Worm (Caenorhabditis elegans) whole organism, late embryonic: ENCODE data around the gene Y53G8AM.8.

Experiments
- Y22D7AL.16 ChIP-seq: sonication (generic microtip); optimal IDR thresholded peaks from 2 replicates; lab custom pipeline; 2016; ENCODE audit warnings: missing genetic modification characterization, missing compliant biosample characterization
- ama-1 ChIP-seq: fragments of 150-350 bp; optimal IDR thresholded peaks from 2 replicates; lab custom pipeline; 2014
- ceh-30 ChIP-seq: fragments of 150-350 bp; optimal IDR thresholded peaks from 2 replicates; lab custom pipeline; 2014; ENCODE audit warnings: missing biosample characterization, missing genetic modification characterization
- ceh-48 ChIP-seq: sonication (generic microtip); optimal IDR thresholded peaks from 2 replicates; lab custom pipeline; 2016; ENCODE audit warnings: missing genetic modification characterization, inconsistent platforms, missing compliant biosample characterization
- ceh-9 ChIP-seq: sonication (generic microtip); optimal IDR thresholded peaks from 2 replicates; lab custom pipeline; 2016; ENCODE audit warnings: mild to moderate bottlenecking, missing genetic modification characterization, inconsistent platforms, missing compliant biosample characterization
- dmd-4 ChIP-seq: sonication (generic microtip); optimal IDR thresholded peaks from 2 replicates; lab custom pipeline; 2016; ENCODE audit warnings: borderline replicate concordance, missing genetic modification characterization, missing compliant biosample characterization
- hlh-30 ChIP-seq: sonication (generic microtip); optimal IDR thresholded peaks from 2 replicates; lab custom pipeline; 2017; ENCODE audit warnings: antibody characterized with exemption, missing genetic modification characterization, missing compliant biosample characterization; ENCODE audit not compliant: insufficient read depth
- lim-6 ChIP-seq: sonication (generic microtip); optimal IDR thresholded peaks from 2 replicates; lab custom pipeline; 2016; ENCODE audit warnings: missing genetic modification characterization, missing compliant biosample characterization
- pha-4 ChIP-seq: fragments of 150-350 bp; optimal IDR thresholded peaks from 2 replicates; lab custom pipeline; 2018; ENCODE audit warnings: missing biosample characterization, missing genetic modification reagents, missing genetic modification characterization
- pros-1 ChIP-seq: fragments of 150-350 bp; optimal IDR thresholded peaks from 2 replicates; lab custom pipeline; 2014; ENCODE audit warnings: missing biosample characterization, missing genetic modification reagents, missing genetic modification characterization
- sox-2 ChIP-seq: fragments of 200-800 bp; sonication (Bioruptor generic); IDR thresholded peaks from 2 replicates; pipeline ENCODE4 v1.3.6; 2022; ENCODE audit warnings: missing genetic modification reagents, missing genetic modification characterization, missing compliant biosample characterization
- unc-55 ChIP-seq: sonication (generic microtip); optimal IDR thresholded peaks from 2 replicates; lab custom pipeline; 2017; ENCODE audit warnings: missing biosample characterization, missing genetic modification reagents, missing genetic modification characterization

- TF ChIP-seq ceh-9 = no peak
- no peak for TF ChIP-seq hlh-30
- TF ChIP-seq lim-6 (tag; lab: Kevin White, UChicago) = no peak
- no peak for TF ChIP-seq dmd-4
- no peak for TF ChIP-seq ama-1
- TF ChIP-seq pros-1 (tag; lab: Kevin White, UChicago) = no peak
- TF ChIP-seq ceh-30 = no peak
- no peak for TF ChIP-seq Y22D7AL.16 (tag; lab: Kevin White, UChicago)
- no peak for TF ChIP-seq ceh-48
- TF ChIP-seq pha-4 (tag; lab: Kevin White, UChicago) = no peak
- no peak for TF ChIP-seq unc-55 (GFP tag; lab: Kevin White, UChicago)
- no peak for TF ChIP-seq sox-2 (GFP tag; lab: Robert Waterston, UW)
Measured at ce11 chrIII:3258306-3258705, 20.2 kb downstream of the Y53G8AM.8 start, which contains the start of gene nspg-7.2.
